Worm (Caenorhabditis elegans) whole organism, young adult: ENCODE measurements around the gene F09E5.12.

Experiments used
- C06A6.2 ChIP-seq: fragments of 200-800 bp; sonication (Bioruptor generic); conservative IDR thresholded peaks from 2 replicates; pipeline ENCODE4 v1.3.6; 2022; ENCODE audit warnings: missing genetic modification characterization, missing compliant biosample characterization
- F23B12.7 ChIP-seq: sonication (generic microtip); optimal IDR thresholded peaks from 2 replicates; lab custom pipeline; 2017; ENCODE audit warnings: missing genetic modification characterization, mild to moderate bottlenecking, missing compliant biosample characterization, antibody characterized with exemption, moderate library complexity; ENCODE audit not compliant: insufficient read depth
- F33H1.4 ChIP-seq: fragments of 200-800 bp; sonication (Bioruptor generic); IDR thresholded peaks from 2 replicates; pipeline ENCODE4 v1.3.6; 2022; ENCODE audit warnings: missing genetic modification reagents, missing genetic modification characterization, missing compliant biosample characterization
- F39B2.1 ChIP-seq: fragments of 200-800 bp; sonication (Bioruptor generic); IDR thresholded peaks from 2 replicates; pipeline ENCODE4 v1.3.6; 2022; ENCODE audit warnings: missing genetic modification reagents, missing genetic modification characterization, missing compliant biosample characterization
- F55B11.4 ChIP-seq: sonication (generic microtip); optimal IDR thresholded peaks from 2 replicates; lab custom pipeline; 2016; ENCODE audit warnings: missing compliant biosample characterization, missing genetic modification characterization, borderline replicate concordance; ENCODE audit not compliant: insufficient read depth
- F57A8.1 ChIP-seq: fragments of 200-800 bp; sonication (Bioruptor generic); optimal IDR thresholded peaks from 2 replicates; lab custom pipeline; 2018; ENCODE audit warnings: mild to moderate bottlenecking, missing genetic modification characterization, moderate library complexity, missing compliant biosample characterization
- Y53F4B.3 ChIP-seq: fragments of 200-800 bp; sonication (Bioruptor generic); IDR thresholded peaks from 2 replicates; pipeline ENCODE4 v1.3.6; 2022; ENCODE audit warnings: missing genetic modification reagents, missing genetic modification characterization, missing compliant biosample characterization
- Y56A3A.18 ChIP-seq: fragments of 200-800 bp; sonication (Bioruptor generic); IDR thresholded peaks from 2 replicates; pipeline ENCODE4 v1.3.6; 2022; ENCODE audit warnings: missing genetic modification reagents, missing genetic modification characterization, missing compliant biosample characterization
- ZK185.1 ChIP-seq: sonication (generic microtip); optimal IDR thresholded peaks from 2 replicates; lab custom pipeline; 2016; ENCODE audit warnings: mild to moderate bottlenecking, missing genetic modification characterization, missing compliant biosample characterization; ENCODE audit not compliant: poor library complexity, severe bottlenecking
- akir-1 ChIP-seq: fragments of 200-800 bp; sonication (Bioruptor generic); optimal IDR thresholded peaks from 2 replicates; lab custom pipeline; 2018; ENCODE audit warnings: mild to moderate bottlenecking, missing genetic modification characterization, moderate library complexity, missing compliant biosample characterization
- ama-1 ChIP-seq, 3 experiments: fragments of 150-350 bp in 1 of 3; sonication (generic microtip) in 2 of 3; optimal IDR thresholded peaks; 2 replicates each; lab custom pipeline; 2014 to 2018; ENCODE audit warnings: missing biosample characterization in 2 of 3, missing genetic modification characterization in 2 of 3, missing genetic modification reagents in 2 of 3
- attf-3 ChIP-seq: fragments of 200-800 bp; sonication (Bioruptor generic); conservative IDR thresholded peaks from 2 replicates; pipeline ENCODE4 v1.3.6; 2022; ENCODE audit warnings: missing genetic modification reagents, missing genetic modification characterization, missing compliant biosample characterization
- cebp-2 ChIP-seq: fragments of 200-800 bp; sonication (Bioruptor generic); IDR thresholded peaks from 2 replicates; pipeline ENCODE4 v1.3.6; 2022; ENCODE audit warnings: missing genetic modification characterization, missing compliant biosample characterization
- ceh-100 ChIP-seq: fragments of 200-800 bp; sonication (Bioruptor generic); IDR thresholded peaks from 2 replicates; pipeline ENCODE4 v1.3.6; 2022; ENCODE audit warnings: missing genetic modification reagents, missing genetic modification characterization, missing compliant biosample characterization
- ceh-58 ChIP-seq: fragments of 200-800 bp; sonication (Bioruptor generic); IDR thresholded peaks from 2 replicates; pipeline ENCODE4 v1.3.6; 2022; ENCODE audit warnings: missing genetic modification characterization, missing compliant biosample characterization
- ceh-91 ChIP-seq: fragments of 200-800 bp; sonication (Bioruptor generic); IDR thresholded peaks from 2 replicates; pipeline ENCODE4 v1.3.6; 2022; ENCODE audit warnings: missing genetic modification reagents, missing genetic modification characterization, missing compliant biosample characterization
- die-1 ChIP-seq: sonication (generic microtip); optimal IDR thresholded peaks from 2 replicates; lab custom pipeline; 2016; ENCODE audit warnings: missing genotype, mild to moderate bottlenecking, missing genetic modification characterization, missing compliant biosample characterization
- him-1 ChIP-seq: sonication (generic microtip); optimal IDR thresholded peaks from 2 replicates; lab custom pipeline; 2016; ENCODE audit warnings: missing genotype, missing genetic modification reagents, missing genetic modification characterization, missing compliant biosample characterization
- lag-1 ChIP-seq: fragments of 200-800 bp; sonication (Bioruptor generic); IDR thresholded peaks from 2 replicates; pipeline ENCODE4 v1.3.6; 2022; ENCODE audit warnings: missing genetic modification reagents, missing genetic modification characterization, missing compliant biosample characterization
- let-526 ChIP-seq: fragments of 200-800 bp; sonication (Bioruptor generic); IDR thresholded peaks from 2 replicates; pipeline ENCODE4 v1.3.6; 2022; ENCODE audit warnings: missing genetic modification reagents, missing genetic modification characterization, missing compliant biosample characterization
- lir-1 ChIP-seq: fragments of 200-800 bp; sonication (Bioruptor generic); conservative IDR thresholded peaks from 2 replicates; pipeline ENCODE4 v1.3.6; 2022; ENCODE audit warnings: missing genetic modification reagents, missing genetic modification characterization, missing compliant biosample characterization
- lsl-1 ChIP-seq: fragments of 200-800 bp; sonication (Bioruptor generic); optimal IDR thresholded peaks from 2 replicates; lab custom pipeline; 2018; ENCODE audit warnings: mild to moderate bottlenecking, missing genetic modification characterization, moderate library complexity, missing compliant biosample characterization
- madf-3 ChIP-seq: fragments of 200-800 bp; sonication (Bioruptor generic); IDR thresholded peaks from 2 replicates; pipeline ENCODE4 v1.3.6; 2022; ENCODE audit warnings: missing genetic modification reagents, missing genetic modification characterization, missing compliant biosample characterization
- nfya-1 ChIP-seq: sonication (generic microtip); optimal IDR thresholded peaks from 2 replicates; lab custom pipeline; 2017; ENCODE audit warnings: antibody characterized with exemption, missing compliant biosample characterization, missing genetic modification characterization, borderline replicate concordance; ENCODE audit not compliant: insufficient read depth
- nfyb-1 ChIP-seq: fragments of 200-800 bp; sonication (Bioruptor generic); IDR thresholded peaks from 2 replicates; pipeline ENCODE4 v1.3.6; 2022; ENCODE audit warnings: missing genetic modification reagents, missing genetic modification characterization, missing compliant biosample characterization
- nhr-120 ChIP-seq: fragments of 200-800 bp; sonication (Bioruptor generic); IDR thresholded peaks from 2 replicates; pipeline ENCODE4 v1.3.6; 2022; ENCODE audit warnings: missing genetic modification characterization, missing compliant biosample characterization
- nhr-179 ChIP-seq: sonication (generic microtip); optimal IDR thresholded peaks from 2 replicates; lab custom pipeline; 2016; ENCODE audit warnings: mild to moderate bottlenecking, missing genetic modification characterization, missing compliant biosample characterization
- nhr-27 ChIP-seq: fragments of 200-800 bp; sonication (Bioruptor generic); optimal IDR thresholded peaks from 2 replicates; lab custom pipeline; 2018; ENCODE audit warnings: mild to moderate bottlenecking, missing genetic modification characterization, moderate library complexity, missing compliant biosample characterization
- nhr-80 ChIP-seq: sonication (generic microtip); optimal IDR thresholded peaks from 2 replicates; lab custom pipeline; 2016; ENCODE audit warnings: missing genetic modification characterization, missing compliant biosample characterization
- pbrm-1 ChIP-seq: fragments of 200-800 bp; sonication (Bioruptor generic); IDR thresholded peaks from 2 replicates; pipeline ENCODE4 v1.3.6; 2022; ENCODE audit warnings: missing genetic modification reagents, missing genetic modification characterization, missing compliant biosample characterization
- rec-8 ChIP-seq, 2 experiments: sonication (generic microtip); optimal IDR thresholded peaks; 2 replicates each; lab custom pipeline; 2016; ENCODE audit warnings: mild to moderate bottlenecking in 2 of 2, missing genetic modification characterization in 2 of 2, missing genetic modification reagents in 2 of 2, missing genotype in 2 of 2, missing biosample characterization in 1 of 2, missing compliant biosample characterization in 1 of 2, moderate library complexity in 1 of 2
- sdz-38 ChIP-seq: sonication (generic microtip); optimal IDR thresholded peaks from 2 replicates; lab custom pipeline; 2016; ENCODE audit warnings: missing genotype, missing genetic modification characterization, missing compliant biosample characterization
- snpc-1.3 ChIP-seq: sonication (generic microtip); optimal IDR thresholded peaks from 2 replicates; lab custom pipeline; 2017; ENCODE audit warnings: missing genetic modification characterization, mild to moderate bottlenecking, missing compliant biosample characterization, antibody characterized with exemption, moderate library complexity, missing genotype, missing genetic modification reagents; ENCODE audit not compliant: insufficient read depth
- snpc-3.4 ChIP-seq: sonication (generic microtip); optimal IDR thresholded peaks from 2 replicates; lab custom pipeline; 2017; ENCODE audit warnings: missing genetic modification characterization, mild to moderate bottlenecking, missing compliant biosample characterization, antibody characterized with exemption, moderate library complexity, missing genotype, missing genetic modification reagents
- tlf-1 ChIP-seq: fragments of 200-800 bp; sonication (Bioruptor generic); optimal IDR thresholded peaks from 2 replicates; lab custom pipeline; 2018; ENCODE audit warnings: mild to moderate bottlenecking, missing genetic modification characterization, missing compliant biosample characterization
- unc-62 ChIP-seq: fragments of 150-350 bp; optimal IDR thresholded peaks from 2 replicates; lab custom pipeline; 2014; ENCODE audit warnings: missing biosample characterization, missing genetic modification reagents, missing genetic modification characterization
- zfh-2 ChIP-seq: fragments of 200-800 bp; sonication (Bioruptor generic); conservative IDR thresholded peaks from 2 replicates; pipeline ENCODE4 v1.3.6; 2022; ENCODE audit warnings: missing genetic modification reagents, missing genetic modification characterization, missing compliant biosample characterization
- ztf-18 ChIP-seq: sonication (generic microtip); optimal IDR thresholded peaks from 2 replicates; lab custom pipeline; 2016; ENCODE audit warnings: missing genotype, mild to moderate bottlenecking, missing genetic modification characterization, missing compliant biosample characterization
- ztf-22 ChIP-seq: fragments of 200-800 bp; sonication (Bioruptor generic); optimal IDR thresholded peaks from 2 replicates; lab custom pipeline; 2018; ENCODE audit warnings: mild to moderate bottlenecking, missing genetic modification characterization, moderate library complexity, missing compliant biosample characterization
- ztf-25 ChIP-seq: fragments of 200-800 bp; sonication (Bioruptor generic); IDR thresholded peaks from 2 replicates; pipeline ENCODE4 v1.3.6; 2022; ENCODE audit warnings: missing genetic modification reagents, missing genetic modification characterization, missing compliant biosample characterization

The F09E5.12 gene

ce11 chrII:5373275-5374047 lies 2.9 kb upstream of the F09E5.12 start, which contains the start of the genes agt-2 and F09E5.3 (continued):
- TF ChIP-seq nhr-179 (tag; lab: Kevin White, UChicago) (no peak), nhr-120 (GFP tag; lab: Robert Waterston, UW) (no peak), lir-1 (peak; percentile 67), Y53F4B.3 (GFP tag; lab: Robert Waterston, UW) (no peak), die-1 (tag; lab: Kevin White, UChicago) (no peak), snpc-1.3 (tag; lab: Kevin White, UChicago) (peak; percentile 14), zfh-2 (no peak), nhr-27 (no peak), madf-3 (peak; percentile 86), ztf-18 (tag; lab: Kevin White, UChicago) (peak; percentile 96), ceh-91 (GFP tag; lab: Robert Waterston, UW) (peak; percentile 37; the same call in 1 of the 2 replicates), nfya-1 (tag; lab: Kevin White, UChicago) (no peak), lag-1 (GFP tag; lab: Robert Waterston, UW) (no peak), ztf-22 (no peak), tlf-1 (GFP tag; lab: Kevin White, UChicago) (peak; percentile 40), rec-8 (tag; optimal IDR thresholded peaks at IDR 0.05; lab: Kevin White, UChicago) (no peak), F39B2.1 (GFP tag; lab: Robert Waterston, UW) (no peak), F55B11.4 (tag; lab: Kevin White, UChicago) (no peak), F33H1.4 (GFP tag; lab: Robert Waterston, UW) (peak; percentile 53), F57A8.1 (GFP tag; lab: Kevin White, UChicago) (no peak), C06A6.2 (peak; percentile 75; the same call in 1 of the 2 replicates), ZK185.1 (tag; lab: Kevin White, UChicago) (peak; percentile 84), sdz-38 (tag; lab: Kevin White, UChicago) (no peak), ztf-25 (GFP tag; lab: Robert Waterston, UW) (no peak), ceh-100 (GFP tag; lab: Robert Waterston, UW) (peak; percentile 68), nhr-80 (peak; percentile 59), unc-62 (GFP tag; lab: Kevin White, UChicago) (no peak), Y56A3A.18 (GFP tag; lab: Robert Waterston, UW) (no peak), ama-1 (optimal IDR thresholded peaks at IDR 0.05; lab: Kevin White, UChicago) (no peak), ama-1 (GFP tag; optimal IDR thresholded peaks at IDR 0.05; lab: Kevin White, UChicago) (no peak), nfyb-1 (GFP tag; lab: Robert Waterston, UW) (peak; percentile 77), attf-3 (GFP tag; lab: Robert Waterston, UW) (peak; percentile 59), lsl-1 (GFP tag; lab: Kevin White, UChicago) (peak; percentile 71)

- TF ChIP-seq lag-1 (GFP tag; lab: Robert Waterston, UW): no peak
- no peak for TF ChIP-seq akir-1 (GFP tag; lab: Kevin White, UChicago)
- no peak for TF ChIP-seq Y56A3A.18 (GFP tag; lab: Robert Waterston, UW)
- TF ChIP-seq madf-3: no peak
- no peak for TF ChIP-seq pbrm-1 (GFP tag; lab: Robert Waterston, UW)
- no peak for TF ChIP-seq cebp-2 (GFP tag; lab: Robert Waterston, UW)
- TF ChIP-seq snpc-3.4 (tag; lab: Kevin White, UChicago): no peak
- TF ChIP-seq let-526 (GFP tag; lab: Robert Waterston, UW): no peak
- TF ChIP-seq sdz-38 (tag; lab: Kevin White, UChicago): no peak
- no peak for TF ChIP-seq F23B12.7 (tag; lab: Kevin White, UChicago)
- no peak for TF ChIP-seq ztf-18 (tag; lab: Kevin White, UChicago)
- no peak for TF ChIP-seq ceh-58
- TF ChIP-seq him-1 (tag; lab: Kevin White, UChicago): no peak
- no peak for TF ChIP-seq ztf-22
Observed at ce11 chrII:5365645-5366044, 4.9 kb downstream of the F09E5.12 start, which contains the start of gene F09E5.16. TSS of gene F09E5.16 (minus strand) at chrII:5365745.
